In the genomic region with DNA sequence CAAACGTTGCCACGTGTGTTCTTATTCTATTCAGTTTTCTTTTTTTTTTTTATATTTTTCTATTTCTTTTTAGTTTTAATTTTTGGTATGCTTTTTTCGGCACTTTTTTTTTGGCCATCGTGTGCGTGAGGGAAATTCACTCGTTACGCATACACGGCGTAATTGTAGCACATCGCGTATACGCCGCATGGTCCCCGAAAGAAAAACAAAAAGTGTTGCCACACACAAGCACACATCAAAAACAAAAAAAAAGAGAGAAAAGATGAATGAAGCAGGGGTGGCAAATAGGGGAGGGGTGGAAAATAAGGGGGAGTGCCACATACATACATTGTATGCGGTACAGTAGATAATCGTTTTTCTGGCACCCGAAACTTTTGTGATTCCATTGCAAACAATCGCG, we compare ENCODE assay signal across 3 fruit fly cellular contexts.
TF ChIP-seq lines count a peak whose summit lies in the region.

No protein-coding gene starts in this region.

- no peak for TF ChIP-seq CTCF in whole organism, embryonic (GFP tag; optimal IDR thresholded peaks at IDR 0.05; lab: Kevin White, UChicago)

TF ChIP-seq in whole organism, embryonic, 481 proteins besides CTCF, POLR2A, EP300 and RAD21 (continues in another document):
- TF ChIP-seq fru (optimal IDR thresholded peaks at IDR 0.05; lab: Kevin White, UChicago) (no peak), CG7786 (GFP tag; optimal IDR thresholded peaks at IDR 0.05; lab: Kevin White, UChicago) (no peak), MESR4 (GFP tag; optimal IDR thresholded peaks at IDR 0.05; lab: Kevin White, UChicago) (no peak), CG18764 (GFP tag; optimal IDR thresholded peaks at IDR 0.05; lab: Kevin White, UChicago) (no peak), H2.0 (GFP tag; IDR thresholded peaks at IDR 0.05; lab: Robert Waterston, UW) (no peak), HLH54F (GFP tag; optimal IDR thresholded peaks at IDR 0.05; lab: Kevin White, UChicago) (no peak), wek (GFP tag; optimal IDR thresholded peaks at IDR 0.05; lab: Kevin White, UChicago) (no peak), gt (GFP tag; IDR thresholded peaks at IDR 0.05; lab: Robert Waterston, UW) (no peak), CG6175 (GFP tag; IDR thresholded peaks at IDR 0.05; lab: Robert Waterston, UW) (no peak), Drgx (GFP tag; IDR thresholded peaks at IDR 0.05; lab: Robert Waterston, UW) (peak; percentile 63), C15 (GFP tag; IDR thresholded peaks at IDR 0.05; lab: Robert Waterston, UW) (no peak), da (GFP tag; optimal IDR thresholded peaks at IDR 0.05; lab: Kevin White, UChicago) (no peak), Neu2 (GFP tag; optimal IDR thresholded peaks at IDR 0.05; lab: Kevin White, UChicago; ENCODE audit: borderline replicate concordance) (no peak), HmgZ (tag; optimal IDR thresholded peaks at IDR 0.05; lab: Kevin White, UChicago) (no peak), crol (GFP tag; IDR thresholded peaks at IDR 0.05; lab: Robert Waterston, UW) (peak; percentile 47; the same call in 1 of the 2 replicates), Nf-YA (GFP tag; IDR thresholded peaks at IDR 0.05; lab: Robert Waterston, UW) (no peak), CG5953 (GFP tag; IDR thresholded peaks at IDR 0.05; lab: Robert Waterston, UW) (no peak), CG13424 (tag; optimal IDR thresholded peaks at IDR 0.05; lab: Kevin White, UChicago) (no peak), toy (GFP tag; IDR thresholded peaks at IDR 0.05; lab: Robert Waterston, UW) (no peak), CG12071 (GFP tag; optimal IDR thresholded peaks at IDR 0.05; lab: Kevin White, UChicago) (no peak), row (GFP tag; IDR thresholded peaks at IDR 0.05; lab: Robert Waterston, UW) (no peak), CG15514 (GFP tag; optimal IDR thresholded peaks at IDR 0.05; lab: Kevin White, UChicago) (no peak), CG31365 (tag; optimal IDR thresholded peaks at IDR 0.05; lab: Kevin White, UChicago) (no peak), CG3281 (GFP tag; optimal IDR thresholded peaks at IDR 0.05; lab: Kevin White, UChicago) (no peak), eyg (GFP tag; optimal IDR thresholded peaks at IDR 0.05; lab: Kevin White, UChicago) (no peak), Eip74EF (GFP tag; optimal IDR thresholded peaks at IDR 0.05; lab: Kevin White, UChicago) (no peak), sens (GFP tag; lab: Kevin White, UChicago) (peak; percentile 62), CG2116 (GFP tag; optimal IDR thresholded peaks at IDR 0.05; lab: Kevin White, UChicago) (no peak), CG13894 (tag; optimal IDR thresholded peaks at IDR 0.05; lab: Kevin White, UChicago) (no peak), CG42726 (GFP tag; IDR thresholded peaks at IDR 0.05; lab: Robert Waterston, UW; ENCODE audit: partially characterized antibody) (no peak), lilli (GFP tag; optimal IDR thresholded peaks at IDR 0.05; lab: Kevin White, UChicago) (no peak)

TF ChIP-seq in whole organism, prepupa, 60 proteins besides CTCF, POLR2A, EP300 and RAD21 (continues in another document):
- no peak for TF ChIP-seq CG8319 (GFP tag; optimal IDR thresholded peaks at IDR 0.05; lab: Kevin White, UChicago)
- TF ChIP-seq spab (GFP tag; optimal IDR thresholded peaks at IDR 0.05; lab: Kevin White, UChicago), result no peak
- TF ChIP-seq dsx (GFP tag; optimal IDR thresholded peaks at IDR 0.05; lab: Kevin White, UChicago; ENCODE audit: poor library complexity, severe bottlenecking), result no peak
- no peak for TF ChIP-seq fd85E (GFP tag; optimal IDR thresholded peaks at IDR 0.05; lab: Kevin White, UChicago)
- no peak for TF ChIP-seq CG10669 (GFP tag; optimal IDR thresholded peaks at IDR 0.05; lab: Kevin White, UChicago)
- TF ChIP-seq Lpt (GFP tag; optimal IDR thresholded peaks at IDR 0.05; lab: Kevin White, UChicago), result no peak
- TF ChIP-seq Gug (GFP tag; IDR thresholded peaks at IDR 0.05; lab: Robert Waterston, UW), result 0 out of 2 replicates have a peak, but pooled peaks have one; percentile 15
- TF ChIP-seq esn (GFP tag; optimal IDR thresholded peaks at IDR 0.05; lab: Kevin White, UChicago), result no peak
- TF ChIP-seq CG6854 (GFP tag; optimal IDR thresholded peaks at IDR 0.05; lab: Kevin White, UChicago), result no peak
- TF ChIP-seq OdsH (GFP tag; optimal IDR thresholded peaks at IDR 0.05; lab: Kevin White, UChicago), result no peak
- TF ChIP-seq CG8119 (GFP tag; IDR thresholded peaks at IDR 0.05; lab: Robert Waterston, UW), result peak; percentile 60; the same call in 2 of the 3 replicates
- TF ChIP-seq Eip93F (GFP tag; optimal IDR thresholded peaks at IDR 0.05; lab: Kevin White, UChicago), result no peak
- TF ChIP-seq eg (GFP tag; IDR thresholded peaks at IDR 0.05; lab: Robert Waterston, UW), result peak; percentile 81
- no peak for TF ChIP-seq Eip75B (GFP tag; optimal IDR thresholded peaks at IDR 0.05; lab: Kevin White, UChicago)
- TF ChIP-seq CG32006 (GFP tag; optimal IDR thresholded peaks at IDR 0.05; lab: Kevin White, UChicago), result no peak
- TF ChIP-seq CG3919 (GFP tag; optimal IDR thresholded peaks at IDR 0.05; lab: Kevin White, UChicago), result no peak
- TF ChIP-seq CG3032 (tag; optimal IDR thresholded peaks at IDR 0.05; lab: Kevin White, UChicago), result no peak
- peak; percentile 50; the same call in 2 of the 3 replicates for TF ChIP-seq CG6163 (GFP tag; IDR thresholded peaks at IDR 0.05; lab: Robert Waterston, UW)
- no peak for TF ChIP-seq Met (GFP tag; optimal IDR thresholded peaks at IDR 0.05; lab: Kevin White, UChicago)
- TF ChIP-seq CG7368 (GFP tag; optimal IDR thresholded peaks at IDR 0.05; lab: Kevin White, UChicago), result no peak
- no peak for TF ChIP-seq CG16779 (tag; optimal IDR thresholded peaks at IDR 0.05; lab: Kevin White, UChicago)
- TF ChIP-seq CG15336 (GFP tag; IDR thresholded peaks at IDR 0.05; lab: Robert Waterston, UW), result peak; percentile 49; the same call in 1 of the 2 replicates
- TF ChIP-seq Ets96B (tag; optimal IDR thresholded peaks at IDR 0.05; lab: Kevin White, UChicago), result no peak
- no peak for TF ChIP-seq Sox102F (GFP tag; optimal IDR thresholded peaks at IDR 0.05; lab: Kevin White, UChicago)
- no peak for TF ChIP-seq Ets21C (GFP tag; optimal IDR thresholded peaks at IDR 0.05; lab: Kevin White, UChicago)
- TF ChIP-seq dac (GFP tag; optimal IDR thresholded peaks at IDR 0.05; lab: Kevin White, UChicago), result no peak
- no peak for TF ChIP-seq CG1621 (tag; optimal IDR thresholded peaks at IDR 0.05; lab: Kevin White, UChicago)
- TF ChIP-seq fkh (GFP tag; optimal IDR thresholded peaks at IDR 0.05; lab: Kevin White, UChicago), result no peak
- no peak for TF ChIP-seq cyc (GFP tag; optimal IDR thresholded peaks at IDR 0.05; lab: Kevin White, UChicago)
- no peak for TF ChIP-seq CG31627 (GFP tag; optimal IDR thresholded peaks at IDR 0.05; lab: Kevin White, UChicago)
- no peak for TF ChIP-seq CG10631 (GFP tag; optimal IDR thresholded peaks at IDR 0.05; lab: Kevin White, UChicago)

TF ChIP-seq in whole organism, pupa, 21 proteins besides CTCF, POLR2A, EP300 and RAD21:
- peak; percentile 49 for TF ChIP-seq CG12605 (GFP tag; IDR thresholded peaks at IDR 0.05; lab: Robert Waterston, UW)
- peak; percentile 50; the same call in 1 of the 2 replicates for TF ChIP-seq rn (GFP tag; IDR thresholded peaks at IDR 0.05; lab: Robert Waterston, UW)
- TF ChIP-seq CG34367 (tag; optimal IDR thresholded peaks at IDR 0.05; lab: Kevin White, UChicago), result no peak
- TF ChIP-seq CG17806 (tag; optimal IDR thresholded peaks at IDR 0.05; lab: Kevin White, UChicago), result no peak
- peak; percentile 71 for TF ChIP-seq Ets98B (GFP tag; IDR thresholded peaks at IDR 0.05; lab: Robert Waterston, UW)
- no peak for TF ChIP-seq CG14655 (GFP tag; optimal IDR thresholded peaks at IDR 0.05; lab: Kevin White, UChicago)
- no peak for TF ChIP-seq Pif1A (GFP tag; optimal IDR thresholded peaks at IDR 0.05; lab: Kevin White, UChicago)
- TF ChIP-seq fd96Ca (GFP tag; IDR thresholded peaks at IDR 0.05; lab: Robert Waterston, UW), result peak; percentile 67
- no peak for TF ChIP-seq gl (tag; optimal IDR thresholded peaks at IDR 0.05; lab: Kevin White, UChicago)
- no peak for TF ChIP-seq CG13204 (GFP tag; optimal IDR thresholded peaks at IDR 0.05; lab: Kevin White, UChicago)
- TF ChIP-seq CG4496 (GFP tag; IDR thresholded peaks at IDR 0.05; lab: Robert Waterston, UW), result peak; percentile 75; the same call in 2 of the 3 replicates
- TF ChIP-seq CG32121 (GFP tag; IDR thresholded peaks at IDR 0.05; lab: Robert Waterston, UW), result peak; percentile 83
- TF ChIP-seq Snoo (tag; optimal IDR thresholded peaks at IDR 0.05; lab: Kevin White, UChicago), result no peak
